Fruit fly (Drosophila melanogaster) whole organism, adult: Measurements from ENCODE around the gene CG31245.

Experiments used
- CG12768 ChIP-seq: fragments of 200-800 bp; sonication (Bioruptor generic); optimal IDR thresholded peaks from 2 replicates; lab custom pipeline; 2017; ENCODE audit warnings: missing biosample characterization, missing genetic modification characterization, mild to moderate bottlenecking, moderate library complexity, missing genetic modification reagents
- CG14711 ChIP-seq: fragments of 200-800 bp; sonication (Bioruptor generic); optimal IDR thresholded peaks from 2 replicates; lab custom pipeline; 2018; ENCODE audit warnings: missing biosample characterization, mild to moderate bottlenecking, missing genetic modification characterization, moderate library complexity
- CG1620 ChIP-seq: fragments of 200-800 bp; sonication (Bioruptor generic); optimal IDR thresholded peaks from 2 replicates; lab custom pipeline; 2016; ENCODE audit warnings: missing biosample characterization, missing genetic modification characterization
- CG5204 ChIP-seq: fragments of 200-800 bp; sonication (Bioruptor generic); optimal IDR thresholded peaks from 2 replicates; lab custom pipeline; 2016; ENCODE audit warnings: missing biosample characterization, missing genetic modification characterization
- CG7045 ChIP-seq: fragments of 200-800 bp; sonication (Bioruptor generic); optimal IDR thresholded peaks from 2 replicates; lab custom pipeline; 2017; ENCODE audit warnings: missing biosample characterization, mild to moderate bottlenecking, missing genetic modification characterization
- CG7101 ChIP-seq: fragments of 200-800 bp; sonication (Bioruptor generic); optimal IDR thresholded peaks from 2 replicates; lab custom pipeline; 2018; ENCODE audit warnings: missing biosample characterization, mild to moderate bottlenecking, missing genetic modification characterization, moderate library complexity
- Hr96 ChIP-seq: fragments of 200-800 bp; sonication (Bioruptor generic); optimal IDR thresholded peaks from 2 replicates; lab custom pipeline; 2016; ENCODE audit warnings: missing biosample characterization, missing genetic modification characterization
- Mnt ChIP-seq: fragments of 200-800 bp; sonication (Bioruptor generic); optimal IDR thresholded peaks from 2 replicates; lab custom pipeline; 2016; ENCODE audit warnings: missing biosample characterization, mild to moderate bottlenecking, missing genetic modification characterization
- cic ChIP-seq: fragments of 200-800 bp; sonication (Bioruptor generic); optimal IDR thresholded peaks from 2 replicates; lab custom pipeline; 2017; ENCODE audit warnings: missing biosample characterization, mild to moderate bottlenecking, missing genetic modification characterization, moderate library complexity
- kay ChIP-seq: fragments of 200-800 bp; sonication (Bioruptor generic); peaks from one replicate; lab custom pipeline; 2016; ENCODE audit warnings: missing biosample characterization, missing genetic modification characterization, borderline replicate concordance
- pad ChIP-seq: fragments of 200-800 bp; sonication (Bioruptor generic); optimal IDR thresholded peaks from 3 replicates; lab custom pipeline; 2017; ENCODE audit warnings: missing biosample characterization, missing genetic modification characterization, mild to moderate bottlenecking, moderate library complexity, missing genetic modification reagents

DNA sequence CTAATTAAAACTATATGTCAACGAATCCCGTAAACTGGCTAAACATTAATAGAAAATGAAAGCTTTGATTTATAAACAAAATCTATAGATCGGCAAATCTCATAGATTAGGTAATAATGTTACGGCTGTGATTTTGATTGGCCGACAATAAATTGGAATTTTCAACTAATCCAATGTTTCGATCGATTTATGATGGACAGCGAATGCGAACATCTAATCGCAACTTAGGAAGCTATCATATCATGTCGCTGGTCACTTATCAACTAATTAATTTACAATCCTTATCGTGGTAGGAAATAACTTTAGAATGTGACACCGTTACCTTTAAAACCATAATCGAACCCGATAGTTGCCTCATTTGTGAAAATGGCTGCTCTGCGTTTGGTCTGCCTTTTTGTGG is 12.9 kb upstream of the CG31245 start, which contains the start of gene CG18493:
- no peak for TF ChIP-seq CG12768 (GFP tag; lab: Kevin White, UChicago)
- no peak for TF ChIP-seq Mnt (GFP tag; lab: Kevin White, UChicago)
- no peak for TF ChIP-seq CG7045 (GFP tag; lab: Kevin White, UChicago)
- no peak for TF ChIP-seq kay
- no peak for TF ChIP-seq Hr96 (GFP tag; lab: Kevin White, UChicago)
- TF ChIP-seq cic, result peak; percentile 10
- no peak for TF ChIP-seq CG14711 (tag; lab: Kevin White, UChicago)
- TF ChIP-seq CG7101 (tag; lab: Kevin White, UChicago), result no peak
- no peak for TF ChIP-seq pad
- TF ChIP-seq CG5204 (GFP tag; lab: Kevin White, UChicago), result no peak
- no peak for TF ChIP-seq CG1620
